Fruit fly (Drosophila melanogaster) whole organism, embryonic: ENCODE data around the gene cv-c.

ENCODE experiments used
- B-H2 ChIP-seq: fragments of 200-800 bp; sonication (Bioruptor generic); optimal IDR thresholded peaks from 2 replicates; lab custom pipeline; 2018; ENCODE audit warnings: missing biosample characterization, mild to moderate bottlenecking, missing genetic modification characterization
- CG11504 ChIP-seq: fragments of 200-800 bp; sonication (Bioruptor generic); optimal IDR thresholded peaks from 3 replicates; lab custom pipeline; 2019; ENCODE audit warnings: missing biosample characterization, mild to moderate bottlenecking, missing genetic modification characterization, moderate library complexity
- CG11695 ChIP-seq: fragments of 200-800 bp; sonication (Bioruptor generic); IDR thresholded peaks from 3 replicates; pipeline ENCODE4 v1.3.6; 2022; ENCODE audit warnings: missing biosample characterization, missing genetic modification characterization
- CG11723 ChIP-seq: fragments of 200-800 bp; sonication (Bioruptor generic); optimal IDR thresholded peaks from 2 replicates; lab custom pipeline; 2017; ENCODE audit warnings: missing biosample characterization, mild to moderate bottlenecking, missing genetic modification characterization
- CG12659 ChIP-seq: fragments of 200-800 bp; sonication (Bioruptor generic); optimal IDR thresholded peaks from 3 replicates; lab custom pipeline; 2017; ENCODE audit warnings: mild to moderate bottlenecking, missing biosample characterization, missing genetic modification reagents, missing genetic modification characterization
- CG15696 ChIP-seq: fragments of 200-800 bp; sonication (Bioruptor generic); optimal IDR thresholded peaks from 2 replicates; lab custom pipeline; 2019; ENCODE audit warnings: missing biosample characterization, mild to moderate bottlenecking, missing genetic modification characterization, moderate library complexity
- CG16813 ChIP-seq: fragments of 200-800 bp; sonication (Bioruptor generic); IDR thresholded peaks from 3 replicates; pipeline ENCODE4 v1.3.6; 2022; ENCODE audit warnings: missing biosample characterization, missing genetic modification characterization; ENCODE audit not compliant: partially characterized antibody
- CG2875 ChIP-seq: fragments of 200-800 bp; sonication (Bioruptor generic); optimal IDR thresholded peaks from 2 replicates; lab custom pipeline; 2017; ENCODE audit warnings: missing biosample characterization, mild to moderate bottlenecking, missing genetic modification characterization, missing genetic modification reagents
- CG30431 ChIP-seq: fragments of 200-800 bp; sonication (Bioruptor generic); optimal IDR thresholded peaks from 2 replicates; lab custom pipeline; 2017; ENCODE audit warnings: missing biosample characterization, missing genetic modification characterization
- CG31441 ChIP-seq: fragments of 200-800 bp; sonication (Bioruptor generic); IDR thresholded peaks from 2 replicates; pipeline ENCODE4 v1.3.6; 2022; ENCODE audit warnings: missing biosample characterization, missing genetic modification characterization
- CG3163 ChIP-seq: fragments of 200-800 bp; sonication (Bioruptor generic); optimal IDR thresholded peaks from 3 replicates; lab custom pipeline; 2016; ENCODE audit warnings: missing biosample characterization, missing genetic modification characterization
- CG4730 ChIP-seq: fragments of 200-800 bp; sonication (Bioruptor generic); IDR thresholded peaks from 2 replicates; pipeline ENCODE4 v1.3.6; 2022; ENCODE audit warnings: missing biosample characterization, missing genetic modification characterization
- CG6765 ChIP-seq: fragments of 200-800 bp; sonication (Bioruptor generic); optimal IDR thresholded peaks from 3 replicates; lab custom pipeline; 2017; ENCODE audit warnings: missing biosample characterization, mild to moderate bottlenecking, missing genetic modification characterization
- CG7786 ChIP-seq: fragments of 200-800 bp; sonication (Bioruptor generic); optimal IDR thresholded peaks from 2 replicates; lab custom pipeline; 2016; ENCODE audit warnings: missing biosample characterization, missing genetic modification characterization
- CG7839 ChIP-seq: fragments of 200-800 bp; sonication (Bioruptor generic); optimal IDR thresholded peaks from 3 replicates; lab custom pipeline; 2018; ENCODE audit warnings: missing biosample characterization, mild to moderate bottlenecking, missing genetic modification characterization, moderate library complexity
- CG8089 ChIP-seq: fragments of 200-800 bp; sonication (Bioruptor generic); optimal IDR thresholded peaks from 3 replicates; lab custom pipeline; 2016; ENCODE audit warnings: missing biosample characterization, missing genetic modification characterization
- CG8478 ChIP-seq: fragments of >200 bp; optimal IDR thresholded peaks from 2 replicates; lab custom pipeline; 2018
- CG8765 ChIP-seq: fragments of 200-800 bp; sonication (Bioruptor generic); IDR thresholded peaks from 2 replicates; pipeline ENCODE4 v1.3.6; 2022; ENCODE audit warnings: missing biosample characterization, missing genetic modification characterization
- CG8924 ChIP-seq: fragments of 200-800 bp; optimal IDR thresholded peaks from 3 replicates; lab custom pipeline; 2019; ENCODE audit warnings: missing biosample characterization, mild to moderate bottlenecking, missing genetic modification characterization, moderate library complexity
- D19B ChIP-seq: fragments of 200-800 bp; sonication (Bioruptor generic); optimal IDR thresholded peaks from 2 replicates; lab custom pipeline; 2017; ENCODE audit warnings: missing biosample characterization, mild to moderate bottlenecking, missing genetic modification characterization
- Deaf1 ChIP-seq: fragments of 200-800 bp; optimal IDR thresholded peaks from 3 replicates; lab custom pipeline; 2019; ENCODE audit warnings: missing biosample characterization, mild to moderate bottlenecking, missing genetic modification characterization, moderate library complexity
- E2f2 ChIP-seq: fragments of 200-800 bp; sonication (Bioruptor generic); IDR thresholded peaks from 2 replicates; pipeline ENCODE4 v1.3.6; 2022; ENCODE audit warnings: missing biosample characterization, missing genetic modification characterization
- Hr51 ChIP-seq, 2 experiments: fragments of 200-800 bp; sonication (Bioruptor generic); optimal IDR thresholded peaks; 2 replicates in 1 of 2; 3 replicates in 1 of 2; lab custom pipeline; 2016 to 2018; ENCODE audit warnings: missing biosample characterization in 2 of 2, missing genetic modification characterization in 2 of 2, mild to moderate bottlenecking in 1 of 2, moderate library complexity in 1 of 2
- Nf-YC ChIP-seq: fragments of 200-800 bp; optimal IDR thresholded peaks from 3 replicates; lab custom pipeline; 2019; ENCODE audit warnings: missing biosample characterization, mild to moderate bottlenecking, missing genetic modification characterization, moderate library complexity
- Oli ChIP-seq: fragments of 200-800 bp; sonication (Bioruptor generic); optimal IDR thresholded peaks from 2 replicates; lab custom pipeline; 2018; ENCODE audit warnings: missing biosample characterization, mild to moderate bottlenecking, missing genetic modification characterization, moderate library complexity
- Rx ChIP-seq: fragments of 200-800 bp; sonication (Bioruptor generic); IDR thresholded peaks from 2 replicates; pipeline ENCODE4 v1.3.6; 2022; ENCODE audit warnings: missing biosample characterization, missing genetic modification characterization
- Usf ChIP-seq: fragments of 200-800 bp; sonication (Bioruptor generic); optimal IDR thresholded peaks from 2 replicates; lab custom pipeline; 2017; ENCODE audit warnings: missing genotype, missing biosample characterization, missing genetic modification characterization
- bsh ChIP-seq, 2 experiments: fragments of 200-800 bp; sonication (Bioruptor generic); optimal IDR thresholded peaks; 2 replicates each; lab custom pipeline; 2017 to 2018; ENCODE audit warnings: mild to moderate bottlenecking in 2 of 2, missing biosample characterization in 2 of 2, missing genetic modification characterization in 2 of 2, moderate library complexity in 1 of 2
- dimm ChIP-seq: fragments of 200-800 bp; sonication (Bioruptor generic); IDR thresholded peaks from 2 replicates; pipeline ENCODE4 v1.3.6; 2022; ENCODE audit warnings: missing biosample characterization, missing genetic modification characterization
- dmrt11E ChIP-seq: fragments of 200-800 bp; sonication (Bioruptor generic); optimal IDR thresholded peaks from 3 replicates; lab custom pipeline; 2018; ENCODE audit warnings: missing biosample characterization, mild to moderate bottlenecking, missing genetic modification characterization, moderate library complexity
- dpn ChIP-seq, 2 experiments: fragments of 200-800 bp; sonication (Bioruptor generic); optimal IDR thresholded peaks; 3 replicates each; lab custom pipeline; 2016; ENCODE audit warnings: missing biosample characterization in 2 of 2, missing genetic modification characterization in 2 of 2
- en ChIP-seq: fragments of 200-800 bp; sonication (Bioruptor generic); optimal IDR thresholded peaks from 2 replicates; lab custom pipeline; 2016; ENCODE audit warnings: missing biosample characterization, missing genetic modification characterization
- gcm ChIP-seq: fragments of 200-800 bp; sonication (Bioruptor generic); optimal IDR thresholded peaks from 2 replicates; lab custom pipeline; 2019; ENCODE audit warnings: missing biosample characterization, mild to moderate bottlenecking, missing genetic modification characterization, moderate library complexity
- jigr1 ChIP-seq: fragments of 200-800 bp; sonication (Bioruptor generic); IDR thresholded peaks from 3 replicates; pipeline ENCODE4 v1.3.6; 2022; ENCODE audit warnings: missing biosample characterization, missing genetic modification characterization
- lola ChIP-seq, 3 experiments: fragments of >200 bp in 2 of 3; fragments of 200-800 bp in 1 of 3; sonication (Bioruptor generic) in 1 of 3; optimal IDR thresholded peaks; 2 replicates each; lab custom pipeline; 2017 to 2019; ENCODE audit warnings: missing biosample characterization in 3 of 3, missing genetic modification characterization in 3 of 3, mild to moderate bottlenecking in 1 of 3, moderate library complexity in 1 of 3
- phol ChIP-seq: fragments of 200-800 bp; sonication (Bioruptor generic); optimal IDR thresholded peaks from 3 replicates; lab custom pipeline; 2018; ENCODE audit warnings: missing biosample characterization, mild to moderate bottlenecking, missing genetic modification characterization, moderate library complexity
- prd ChIP-seq, 3 experiments: fragments of >200 bp in 2 of 3; fragments of 200-800 bp in 1 of 3; sonication (Bioruptor generic) in 1 of 3; optimal IDR thresholded peaks in 2 of 3; IDR thresholded peaks in 1 of 3; 2 replicates in 2 of 3; 3 replicates in 1 of 3; pipeline versions ENCODE4 v1.3.6 to Lab custom; 2017 to 2022; ENCODE audit warnings: missing biosample characterization in 1 of 3, missing genetic modification characterization in 1 of 3
- schlank ChIP-seq: fragments of 200-800 bp; sonication (Bioruptor generic); optimal IDR thresholded peaks from 2 replicates; lab custom pipeline; 2018; ENCODE audit warnings: missing biosample characterization, mild to moderate bottlenecking, missing genetic modification characterization
- sima ChIP-seq: fragments of 200-800 bp; sonication (Bioruptor generic); optimal IDR thresholded peaks from 2 replicates; lab custom pipeline; 2016; ENCODE audit warnings: missing biosample characterization, missing genetic modification characterization
- z ChIP-seq: fragments of 200-800 bp; sonication (Bioruptor generic); IDR thresholded peaks from 3 replicates; pipeline ENCODE4 v1.3.6; 2022; ENCODE audit warnings: missing biosample characterization, missing genetic modification characterization

cv-c gene

dm6 chr3R:14492287-14492889, 10.9 kb upstream of the cv-c start (continued):
- TF ChIP-seq CG16813 (GFP tag; lab: Robert Waterston, UW): no peak
- TF ChIP-seq bsh (GFP tag; optimal IDR thresholded peaks at IDR 0.05; lab: Kevin White, UChicago): peak in 1 of 2 experiments; percentile 21
- TF ChIP-seq Deaf1 (tag; lab: Kevin White, UChicago): no peak
- TF ChIP-seq Hr51 (GFP tag; optimal IDR thresholded peaks at IDR 0.05; lab: Kevin White, UChicago): peak in 1 of 2 experiments; percentile 31
- TF ChIP-seq CG11723: no peak
- TF ChIP-seq en: no peak
- TF ChIP-seq CG11504 (tag; lab: Kevin White, UChicago): peak; percentile 43
- TF ChIP-seq dimm: no peak
- no peak for TF ChIP-seq schlank (tag; lab: Kevin White, UChicago)
- TF ChIP-seq CG3163 (GFP tag; lab: Kevin White, UChicago): no peak
- TF ChIP-seq lola (GFP tag; optimal IDR thresholded peaks at IDR 0.05; lab: Kevin White, UChicago): peak in 1 of 3 experiments; percentile 8
- peak; percentile 78 for TF ChIP-seq gcm (GFP tag; lab: Kevin White, UChicago)
- TF ChIP-seq CG7786 (GFP tag; lab: Kevin White, UChicago): no peak
- TF ChIP-seq dpn (GFP tag; optimal IDR thresholded peaks at IDR 0.05; lab: Kevin White, UChicago): no peak
- TF ChIP-seq B-H2 (GFP tag; lab: Kevin White, UChicago): no peak
- peak; percentile 39 for TF ChIP-seq Oli (tag; lab: Kevin White, UChicago)
- no peak for TF ChIP-seq CG15696 (tag; lab: Kevin White, UChicago)
- peak; percentile 13; the same call in 1 of the 2 replicates for TF ChIP-seq Rx (GFP tag; lab: Robert Waterston, UW)
- TF ChIP-seq Nf-YC (tag; lab: Kevin White, UChicago): no peak
- TF ChIP-seq CG7839 (tag; lab: Kevin White, UChicago): peak; percentile 31
- no peak for TF ChIP-seq CG6765 (GFP tag; lab: Kevin White, UChicago)
- TF ChIP-seq z (GFP tag; lab: Robert Waterston, UW): no peak
- TF ChIP-seq CG4730 (GFP tag; lab: Robert Waterston, UW): no peak
- TF ChIP-seq E2f2: no peak
- TF ChIP-seq CG11695 (GFP tag; lab: Robert Waterston, UW): no peak
- peak; percentile 4 for TF ChIP-seq phol (tag; lab: Kevin White, UChicago)
- no peak for TF ChIP-seq jigr1 (GFP tag; lab: Robert Waterston, UW)
- no peak for TF ChIP-seq CG8478 (lab: Kevin White, UChicago)
- no peak for TF ChIP-seq CG2875 (GFP tag; lab: Kevin White, UChicago)
- TF ChIP-seq CG8765: no peak
- TF ChIP-seq CG31441 (GFP tag; lab: Robert Waterston, UW): no peak
- TF ChIP-seq Usf (GFP tag; lab: Kevin White, UChicago): no peak
- no peak for TF ChIP-seq CG30431 (GFP tag; lab: Kevin White, UChicago)
- no peak for TF ChIP-seq CG8924 (tag; lab: Kevin White, UChicago)
- no peak for TF ChIP-seq prd (optimal IDR thresholded peaks at IDR 0.05; lab: Kevin White, UChicago)
- TF ChIP-seq prd (GFP tag; IDR thresholded peaks at IDR 0.05; lab: Robert Waterston, UW): no peak
- TF ChIP-seq CG12659 (GFP tag; lab: Kevin White, UChicago): no peak
- no peak for TF ChIP-seq sima (GFP tag; lab: Kevin White, UChicago)
- TF ChIP-seq D19B (GFP tag; lab: Kevin White, UChicago): no peak
- TF ChIP-seq dmrt11E (tag; lab: Kevin White, UChicago): peak; percentile 13
- no peak for TF ChIP-seq CG8089 (GFP tag; lab: Kevin White, UChicago)
